Fruit fly (Drosophila melanogaster): ENCODE results near the gene CG14174.

Gene CG14174

DNA sequence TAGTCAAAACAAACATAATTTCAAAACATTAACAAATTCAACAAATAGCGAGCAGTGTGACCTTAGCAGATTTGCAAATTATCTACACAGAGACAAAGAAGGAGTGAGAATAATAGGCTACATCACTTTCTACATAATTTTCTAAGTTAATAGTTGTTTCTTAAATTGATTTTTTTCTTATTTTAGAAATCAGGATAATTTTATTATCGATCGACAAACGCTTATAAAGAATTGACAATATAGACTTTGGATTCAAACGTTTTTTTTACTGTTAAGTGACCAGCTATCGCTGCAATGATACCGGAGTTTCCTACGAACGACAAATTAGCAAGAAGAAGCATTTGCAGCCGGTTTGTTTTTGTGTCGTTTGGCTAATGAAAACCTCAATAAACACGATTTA, 4.0 kb downstream of the CG14174 start, which contains the start of the genes nbs and defl:
Gene nbs, minus strand, starts transcription at position 87 of the 400 bp plus-strand sequence.
Gene defl, plus strand, starts transcription at position 316 of the 400 bp plus-strand sequence.
- TF ChIP-seq insv (optimal IDR thresholded peaks at IDR 0.05) (no peak), Myc (optimal IDR thresholded peaks at IDR 0.05) (no peak), ttk (optimal IDR thresholded peaks at IDR 0.05) (no peak), h (optimal IDR thresholded peaks at IDR 0.05) (no peak), Sin3A (optimal IDR thresholded peaks at IDR 0.05) (no peak), psq (optimal IDR thresholded peaks at IDR 0.05) (no peak)

DNA sequence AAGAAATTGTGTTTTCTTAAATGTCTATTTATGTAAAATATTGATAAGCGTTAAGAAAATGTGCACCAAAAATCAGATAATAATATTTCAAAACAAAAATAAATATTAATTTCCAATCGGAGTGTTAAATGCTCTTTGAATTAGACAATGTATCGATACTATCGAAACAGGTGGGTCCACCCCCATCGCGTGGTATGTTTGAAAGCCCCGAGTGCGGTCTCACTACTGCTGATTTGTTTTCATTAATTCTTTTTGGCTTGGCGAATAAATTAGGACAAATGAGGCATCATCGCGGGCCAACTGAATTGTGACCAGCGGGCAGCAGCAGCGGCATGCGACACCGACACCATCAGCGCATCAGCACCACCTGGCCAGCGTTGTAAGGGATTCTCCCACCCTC, 7.6 kb downstream of the CG14174 start, which contains the start of gene Naa60:
Gene Naa60, plus strand, starts transcription at position 189 of the 400 bp plus-strand sequence.
- no peak for TF ChIP-seq insv (optimal IDR thresholded peaks at IDR 0.05)
- no peak for TF ChIP-seq h (optimal IDR thresholded peaks at IDR 0.05)
- TF ChIP-seq Myc (optimal IDR thresholded peaks at IDR 0.05): no peak
- no peak for TF ChIP-seq ttk (optimal IDR thresholded peaks at IDR 0.05)
- no peak for TF ChIP-seq psq (optimal IDR thresholded peaks at IDR 0.05)

DNA sequence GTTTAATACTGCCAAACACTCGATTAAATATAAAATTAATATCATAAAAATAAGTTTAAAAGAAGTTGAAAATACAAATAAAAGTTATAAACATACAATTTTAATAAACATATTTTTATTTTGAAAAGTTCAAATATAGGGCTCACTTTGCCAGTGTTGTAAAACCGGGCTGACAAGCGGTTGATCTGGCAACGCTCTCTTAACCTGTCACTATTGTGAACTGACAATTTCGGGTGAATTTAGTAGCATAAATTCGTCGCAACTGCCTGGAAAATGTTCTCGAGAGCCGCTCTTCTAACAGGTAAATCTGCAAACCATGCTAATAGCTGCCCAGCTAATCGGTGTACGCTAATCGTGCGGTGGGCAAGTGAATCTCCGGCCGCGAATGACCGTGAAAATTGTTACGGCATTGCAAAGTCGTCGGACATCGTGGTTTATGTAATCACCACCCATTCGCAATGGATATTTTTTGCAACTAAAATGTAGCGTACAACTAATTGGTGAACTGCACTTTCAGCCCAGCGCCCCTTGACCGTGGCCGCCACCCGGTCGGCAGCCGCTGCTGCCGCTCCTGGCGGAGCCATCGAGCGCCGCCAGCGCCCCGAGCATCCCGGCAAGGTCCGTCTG, 10.8 kb downstream of the CG14174 start, which contains the start of gene ATPsynB:
Gene ATPsynB, plus strand, starts transcription at position 205 of the 627 bp plus-strand sequence.
- no peak for TF ChIP-seq insv (optimal IDR thresholded peaks at IDR 0.05)
- TF ChIP-seq Myc (optimal IDR thresholded peaks at IDR 0.05): no peak
- TF ChIP-seq Sin3A (optimal IDR thresholded peaks at IDR 0.05): no peak
- no peak for TF ChIP-seq h (optimal IDR thresholded peaks at IDR 0.05)
- no peak for TF ChIP-seq ttk (optimal IDR thresholded peaks at IDR 0.05)
- no peak for TF ChIP-seq psq (optimal IDR thresholded peaks at IDR 0.05)

DNA sequence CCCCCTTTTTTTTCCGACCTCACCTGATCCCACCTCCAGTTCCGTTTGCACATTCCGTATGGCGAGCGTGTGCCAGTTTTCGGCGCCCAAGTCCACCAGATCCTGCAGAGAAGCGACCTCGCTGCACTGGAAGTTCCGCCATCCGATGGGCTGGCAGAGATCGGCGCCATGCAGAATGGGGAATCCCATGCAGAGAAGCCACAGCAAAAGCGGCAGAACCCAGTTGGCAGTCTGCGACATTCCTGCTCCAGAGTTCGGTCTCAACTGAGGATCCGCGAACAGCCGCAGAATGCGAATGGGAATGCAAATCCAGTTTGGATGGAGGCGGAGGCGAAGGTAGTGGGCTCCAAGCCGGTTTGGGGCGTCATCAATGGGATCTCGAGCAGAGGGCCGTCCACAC, 14.4 kb downstream of the CG14174 start, which contains the start of gene CG6749:
Gene CG6749, minus strand, starts transcription at position 245 of the 400 bp plus-strand sequence.
- TF ChIP-seq Myc (optimal IDR thresholded peaks at IDR 0.05): no peak
- TF ChIP-seq psq (optimal IDR thresholded peaks at IDR 0.05): no peak
- TF ChIP-seq h (optimal IDR thresholded peaks at IDR 0.05): no peak

DNA sequence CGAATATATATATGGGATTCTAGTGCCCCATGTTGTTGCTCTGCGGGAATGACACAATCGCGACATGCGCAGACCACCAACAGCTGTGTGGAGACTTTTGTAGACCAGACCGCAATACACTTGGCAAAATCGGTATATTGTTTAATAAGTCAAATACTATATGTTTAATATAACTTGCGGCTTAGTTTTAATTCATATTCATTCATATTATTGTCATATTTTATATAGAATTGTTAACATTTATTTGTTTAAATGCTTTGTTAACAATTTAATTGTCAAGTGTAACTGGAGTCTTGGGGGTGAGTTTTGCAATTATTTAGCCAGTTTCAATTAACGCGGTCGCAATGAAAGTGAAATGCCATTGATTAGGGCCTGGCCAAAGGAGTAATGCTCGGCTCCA, 20.5 kb downstream of the CG14174 start:
- TF ChIP-seq Myc (optimal IDR thresholded peaks at IDR 0.05) (no peak), psq (optimal IDR thresholded peaks at IDR 0.05) (no peak), insv (optimal IDR thresholded peaks at IDR 0.05) (no peak), Sin3A (optimal IDR thresholded peaks at IDR 0.05) (no peak), ttk (optimal IDR thresholded peaks at IDR 0.05) (no peak), h (optimal IDR thresholded peaks at IDR 0.05) (no peak)

DNA sequence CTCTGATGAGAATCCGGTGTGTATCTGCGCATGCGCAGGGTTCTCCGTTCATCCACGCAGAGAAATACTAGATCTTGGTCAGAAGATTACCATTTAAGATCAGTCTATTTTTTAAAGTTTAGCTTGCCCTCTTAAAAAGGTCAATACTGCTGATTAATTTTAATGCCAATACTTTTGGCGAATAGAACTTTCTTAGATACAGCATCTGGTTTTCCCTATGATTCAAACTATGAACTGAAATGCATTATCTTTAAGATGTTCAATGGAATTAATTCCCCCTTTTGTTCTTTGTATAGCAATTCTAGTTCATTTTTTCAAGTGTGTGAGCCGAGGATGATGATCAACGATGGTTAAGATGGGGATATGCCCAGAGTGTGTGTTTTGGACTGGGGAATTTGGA, 23.2 kb downstream of the CG14174 start:
- TF ChIP-seq Sin3A (optimal IDR thresholded peaks at IDR 0.05): no peak
- TF ChIP-seq h (optimal IDR thresholded peaks at IDR 0.05): no peak
- TF ChIP-seq Myc (optimal IDR thresholded peaks at IDR 0.05): no peak
- no peak for TF ChIP-seq psq (optimal IDR thresholded peaks at IDR 0.05)
- no peak for TF ChIP-seq insv (optimal IDR thresholded peaks at IDR 0.05)
- TF ChIP-seq ttk (optimal IDR thresholded peaks at IDR 0.05): no peak

DNA sequence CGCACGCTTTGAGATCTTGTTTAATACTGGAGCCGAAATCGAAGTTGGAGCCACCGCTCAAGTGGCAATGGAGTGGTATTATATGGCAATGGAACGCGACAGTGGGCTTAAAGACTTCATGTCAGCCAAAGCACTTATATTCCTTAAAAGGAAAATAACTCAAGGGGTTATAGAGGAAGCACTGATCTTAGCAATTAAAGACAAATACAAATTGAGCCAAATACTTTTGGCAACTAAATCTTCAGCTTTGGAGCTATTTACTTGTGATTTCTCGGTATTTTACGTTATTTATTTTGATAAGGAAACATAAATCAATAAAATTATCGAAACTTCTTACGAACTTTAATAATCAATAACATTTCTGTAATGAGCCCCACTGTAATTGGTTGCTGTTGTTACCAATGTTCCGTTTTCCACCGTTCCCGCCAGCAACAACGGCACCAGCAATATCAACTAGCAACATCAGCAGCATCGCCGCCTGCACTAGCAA, 25.0 kb downstream of the CG14174 start:
- TF ChIP-seq psq (optimal IDR thresholded peaks at IDR 0.05) (no peak), h (optimal IDR thresholded peaks at IDR 0.05) (no peak), Myc (optimal IDR thresholded peaks at IDR 0.05) (no peak), ttk (optimal IDR thresholded peaks at IDR 0.05) (no peak), Sin3A (optimal IDR thresholded peaks at IDR 0.05) (no peak), insv (optimal IDR thresholded peaks at IDR 0.05) (no peak)

DNA sequence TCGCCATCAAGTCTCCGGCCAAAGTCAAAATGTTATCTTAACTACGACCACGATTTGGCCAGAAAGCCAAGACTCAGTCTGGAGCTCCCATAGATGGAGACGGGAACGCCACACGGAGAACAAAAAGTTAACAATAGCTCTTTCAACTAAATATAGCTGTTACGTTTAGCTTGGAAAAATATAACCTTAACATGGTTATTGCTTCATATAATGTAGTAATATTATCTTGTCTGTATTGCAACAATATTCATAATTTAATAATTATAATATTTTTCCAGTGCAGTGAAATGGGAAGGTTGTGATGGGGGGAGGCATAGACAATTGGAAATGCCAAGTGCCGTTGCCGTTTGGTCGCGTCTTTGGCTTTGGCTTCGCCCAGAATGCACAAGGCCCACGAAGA, 26.3 kb downstream of the CG14174 start:
- TF ChIP-seq Myc (optimal IDR thresholded peaks at IDR 0.05) (no peak), h (optimal IDR thresholded peaks at IDR 0.05) (no peak)

DNA sequence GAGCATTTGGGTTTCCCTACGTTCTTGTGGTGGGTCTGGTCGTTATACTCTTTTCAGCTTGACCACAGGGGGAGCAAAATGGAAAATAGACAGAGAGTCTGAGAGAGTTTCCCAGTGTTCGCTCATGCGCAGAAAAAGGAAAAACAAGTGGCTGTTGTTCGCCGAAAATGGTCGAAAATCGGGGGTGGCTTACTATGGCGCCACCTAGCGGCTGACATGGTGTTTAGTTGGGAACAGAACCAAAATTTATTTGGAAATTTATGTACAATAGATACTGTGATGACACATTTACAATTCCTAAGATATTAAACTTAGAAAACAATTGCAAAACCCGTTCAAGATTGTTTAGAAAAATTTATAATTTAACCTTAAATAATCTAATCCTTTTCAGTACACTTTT, 32.5 kb downstream of the CG14174 start:
- TF ChIP-seq ttk (optimal IDR thresholded peaks at IDR 0.05) (no peak), insv (optimal IDR thresholded peaks at IDR 0.05) (no peak), Myc (optimal IDR thresholded peaks at IDR 0.05) (no peak), h (optimal IDR thresholded peaks at IDR 0.05) (no peak), Sin3A (optimal IDR thresholded peaks at IDR 0.05) (no peak), psq (optimal IDR thresholded peaks at IDR 0.05) (no peak)

DNA sequence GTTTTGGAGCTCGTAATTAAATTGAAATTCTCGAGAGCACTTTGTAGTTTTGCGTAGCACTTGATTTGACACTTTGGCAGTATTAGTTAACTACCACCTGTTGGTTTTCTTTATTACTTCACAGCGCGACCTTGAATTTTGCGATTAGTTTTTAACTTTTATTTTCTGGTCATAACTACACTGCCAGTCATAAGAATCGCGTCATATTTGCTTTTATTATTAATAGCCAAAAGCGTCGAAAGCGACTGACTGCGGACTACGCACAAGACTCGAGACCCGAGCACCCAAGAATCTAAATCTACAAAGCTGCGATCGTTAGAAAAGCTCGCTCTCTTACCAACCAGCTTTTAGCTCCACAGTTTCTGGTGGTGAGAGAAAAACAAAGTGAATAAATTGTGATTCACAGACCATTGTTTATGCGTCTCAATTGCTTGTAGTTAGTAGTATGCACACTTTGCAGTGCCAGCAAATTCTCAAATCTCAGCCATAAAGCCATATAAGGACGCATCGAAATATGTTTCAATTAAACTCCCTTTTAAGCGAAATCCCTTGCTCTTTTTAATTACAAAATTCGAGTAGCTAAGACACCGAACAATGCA, 41.1 kb downstream of the CG14174 start, which contains the start of gene CG42268:
Gene CG42268, minus strand, starts transcription at position 245 of the 599 bp plus-strand sequence.
- TF ChIP-seq ttk (optimal IDR thresholded peaks at IDR 0.05) (no peak), insv (optimal IDR thresholded peaks at IDR 0.05) (no peak), Sin3A (optimal IDR thresholded peaks at IDR 0.05) (no peak), h (optimal IDR thresholded peaks at IDR 0.05) (no peak), psq (optimal IDR thresholded peaks at IDR 0.05) (no peak), Myc (optimal IDR thresholded peaks at IDR 0.05) (no peak)

DNA sequence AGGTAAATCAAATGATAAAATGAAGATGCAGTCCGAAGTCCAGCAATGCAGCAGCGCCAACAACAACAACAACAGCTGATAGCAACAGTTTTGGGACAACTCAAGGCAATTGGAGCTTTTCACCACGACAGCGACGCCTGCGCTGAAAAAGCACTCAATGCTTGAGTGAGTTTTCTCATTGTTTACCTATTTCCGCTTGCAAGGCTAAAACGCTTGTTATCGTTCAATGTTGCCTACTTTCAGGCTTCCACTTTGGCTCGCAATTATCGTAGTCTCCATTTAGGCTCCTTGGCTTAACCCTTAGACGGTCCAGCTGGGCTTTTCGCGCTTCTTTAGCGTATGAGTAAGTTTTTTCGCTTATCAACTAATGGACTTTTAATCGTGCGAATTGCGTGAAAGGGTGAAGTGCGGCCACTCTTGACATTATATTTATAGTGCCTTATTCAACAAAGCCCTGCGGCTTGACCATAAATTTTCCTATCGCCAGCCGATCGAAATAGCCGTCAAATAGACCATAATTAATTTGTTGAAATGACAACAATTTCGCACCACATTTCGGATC, 43.0 kb downstream of the CG14174 start:
- no peak for TF ChIP-seq h (optimal IDR thresholded peaks at IDR 0.05)
- no peak for TF ChIP-seq psq (optimal IDR thresholded peaks at IDR 0.05)
- TF ChIP-seq Myc (optimal IDR thresholded peaks at IDR 0.05): no peak
- no peak for TF ChIP-seq Sin3A (optimal IDR thresholded peaks at IDR 0.05)
- no peak for TF ChIP-seq insv (optimal IDR thresholded peaks at IDR 0.05)
- no peak for TF ChIP-seq ttk (optimal IDR thresholded peaks at IDR 0.05)

DNA sequence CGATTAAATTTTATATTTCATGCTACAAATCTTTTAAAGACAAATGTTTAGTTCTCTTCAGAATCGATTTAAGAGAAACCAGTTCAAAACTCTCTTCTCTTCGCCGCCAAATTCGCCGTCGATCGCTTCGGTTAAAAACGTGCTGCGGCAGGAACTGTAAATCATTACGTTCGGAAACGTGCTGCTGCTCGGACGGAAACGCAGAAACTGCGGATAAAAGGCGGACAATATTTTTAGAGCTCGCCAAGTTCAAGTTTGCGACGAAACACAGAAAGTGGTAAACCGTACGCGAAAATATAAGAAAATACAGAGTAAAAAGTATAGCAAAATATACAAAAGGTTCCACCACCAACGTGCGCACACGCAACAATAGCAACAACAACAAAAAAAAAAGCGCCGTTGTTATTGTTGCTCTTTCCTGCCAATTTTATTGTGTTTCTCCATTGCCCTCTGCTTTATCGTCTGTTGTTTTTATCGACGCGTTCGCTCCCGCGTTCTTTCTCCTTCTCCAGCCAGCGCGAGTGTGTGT, 44.3 kb downstream of the CG14174 start, which contains the start of gene Ae2:
Gene Ae2, plus strand, starts transcription at position 156 of the 529 bp plus-strand sequence.
- TF ChIP-seq insv (optimal IDR thresholded peaks at IDR 0.05) (no peak), Sin3A (optimal IDR thresholded peaks at IDR 0.05) (no peak), h (optimal IDR thresholded peaks at IDR 0.05) (no peak)

Data from Kc167 (cell line).